Fruit fly (Drosophila melanogaster) whole organism, adult: Measurements from ENCODE around the gene Bap111.

Source experiments
- CG14711 ChIP-seq: fragments of 200-800 bp; sonication (Bioruptor generic); optimal IDR thresholded peaks from 2 replicates; lab custom pipeline; 2018; ENCODE audit warnings: missing biosample characterization, mild to moderate bottlenecking, missing genetic modification characterization, moderate library complexity
- CG1620 ChIP-seq: fragments of 200-800 bp; sonication (Bioruptor generic); optimal IDR thresholded peaks from 2 replicates; lab custom pipeline; 2016; ENCODE audit warnings: missing biosample characterization, missing genetic modification characterization
- CG7101 ChIP-seq: fragments of 200-800 bp; sonication (Bioruptor generic); optimal IDR thresholded peaks from 2 replicates; lab custom pipeline; 2018; ENCODE audit warnings: missing biosample characterization, mild to moderate bottlenecking, missing genetic modification characterization, moderate library complexity
- Hr96 ChIP-seq: fragments of 200-800 bp; sonication (Bioruptor generic); optimal IDR thresholded peaks from 2 replicates; lab custom pipeline; 2016; ENCODE audit warnings: missing biosample characterization, missing genetic modification characterization
- bab1 ChIP-seq: fragments of 200-800 bp; sonication (Bioruptor generic); optimal IDR thresholded peaks from 3 replicates; lab custom pipeline; 2019; ENCODE audit warnings: missing biosample characterization, mild to moderate bottlenecking, missing genetic modification characterization, moderate library complexity
- cic ChIP-seq: fragments of 200-800 bp; sonication (Bioruptor generic); optimal IDR thresholded peaks from 2 replicates; lab custom pipeline; 2017; ENCODE audit warnings: missing biosample characterization, mild to moderate bottlenecking, missing genetic modification characterization, moderate library complexity
- cnc ChIP-seq, 2 experiments: fragments of >200 bp; optimal IDR thresholded peaks; 2 replicates each; lab custom pipeline; 2017
- kay ChIP-seq: fragments of 200-800 bp; sonication (Bioruptor generic); peaks from one replicate; lab custom pipeline; 2016; ENCODE audit warnings: missing biosample characterization, missing genetic modification characterization, borderline replicate concordance
- tj ChIP-seq: fragments of 200-800 bp; sonication (Bioruptor generic); optimal IDR thresholded peaks from 3 replicates; lab custom pipeline; 2017; ENCODE audit warnings: missing biosample characterization, mild to moderate bottlenecking, missing genetic modification characterization, moderate library complexity

dm6 chrX:9191357-9191756 lies 42.2 kb downstream of the Bap111 start, which contains the start of gene CG12057:
- TF ChIP-seq CG7101 (tag; lab: Kevin White, UChicago) (no peak), cnc (optimal IDR thresholded peaks at IDR 0.05; lab: Kevin White, UChicago) (no peak), tj (no peak), kay (GFP tag; lab: Kevin White, UChicago) (no peak), CG14711 (tag; lab: Kevin White, UChicago) (no peak), cic (GFP tag; lab: Kevin White, UChicago) (no peak), Hr96 (GFP tag; lab: Kevin White, UChicago) (no peak), bab1 (GFP tag; lab: Kevin White, UChicago) (no peak), CG1620 (no peak)
